Worm (Caenorhabditis elegans) whole organism, L3 larva: ENCODE measurements around the gene R12C12.7.

Experiments used
- R02D3.7 ChIP-seq: fragments of 150-350 bp; optimal IDR thresholded peaks from 2 replicates; lab custom pipeline; 2014; ENCODE audit warnings: missing biosample characterization, missing genetic modification characterization
- ZK546.5 ChIP-seq: sonication (generic microtip); optimal IDR thresholded peaks from 2 replicates; lab custom pipeline; 2017; ENCODE audit warnings: missing biosample characterization, missing genetic modification characterization
- aly-2 ChIP-seq: fragments of 150-350 bp; optimal IDR thresholded peaks from 2 replicates; lab custom pipeline; 2014; ENCODE audit warnings: missing biosample characterization, missing genetic modification characterization
- ama-1 ChIP-seq: fragments of 150-350 bp; optimal IDR thresholded peaks from 2 replicates; lab custom pipeline; 2018
- ceh-16 ChIP-seq: sonication (generic microtip); optimal IDR thresholded peaks from 2 replicates; lab custom pipeline; 2017; ENCODE audit warnings: missing biosample characterization, missing genetic modification characterization
- ceh-28 ChIP-seq: fragments of 150-350 bp; optimal IDR thresholded peaks from 2 replicates; lab custom pipeline; 2014; ENCODE audit warnings: missing biosample characterization, missing genetic modification reagents, missing genetic modification characterization
- ceh-82 ChIP-seq: fragments of 150-350 bp; optimal IDR thresholded peaks from 2 replicates; lab custom pipeline; 2014; ENCODE audit warnings: missing biosample characterization, missing genetic modification characterization
- daf-12 ChIP-seq: fragments of 150-350 bp; optimal IDR thresholded peaks from 2 replicates; lab custom pipeline; 2014; ENCODE audit warnings: missing biosample characterization, missing genetic modification reagents, missing genetic modification characterization
- egl-27 ChIP-seq: sonication (generic microtip); optimal IDR thresholded peaks from 4 replicates; lab custom pipeline; 2017; ENCODE audit warnings: missing biosample characterization, missing genetic modification reagents, missing genetic modification characterization
- egl-5 ChIP-seq: fragments of 150-350 bp; optimal IDR thresholded peaks from 2 replicates; lab custom pipeline; 2017; ENCODE audit warnings: missing biosample characterization, missing genetic modification reagents, missing genetic modification characterization, inconsistent platforms
- elt-1 ChIP-seq: fragments of 150-350 bp; optimal IDR thresholded peaks from 2 replicates; lab custom pipeline; 2014; ENCODE audit warnings: missing biosample characterization, missing genetic modification characterization
- elt-2 ChIP-seq: sonication (generic microtip); optimal IDR thresholded peaks from 2 replicates; lab custom pipeline; 2016; ENCODE audit warnings: missing genetic modification reagents, mild to moderate bottlenecking, missing genetic modification characterization, missing compliant biosample characterization
- elt-3 ChIP-seq, 3 experiments: fragments of 150-350 bp in 1 of 3; sonication (generic microtip) in 2 of 3; optimal IDR thresholded peaks; 2 replicates in 2 of 3; 4 replicates in 1 of 3; lab custom pipeline; 2014 to 2017; ENCODE audit warnings: missing biosample characterization in 3 of 3, missing genetic modification characterization in 3 of 3
- fkh-10 ChIP-seq: sonication (generic microtip); optimal IDR thresholded peaks from 2 replicates; lab custom pipeline; 2017; ENCODE audit warnings: missing biosample characterization, missing genetic modification reagents, missing genetic modification characterization
- fkh-2 ChIP-seq: fragments of 150-350 bp; optimal IDR thresholded peaks from 2 replicates; lab custom pipeline; 2014; ENCODE audit warnings: missing biosample characterization, missing genetic modification reagents, missing genetic modification characterization
- fos-1 ChIP-seq: fragments of 150-350 bp; optimal IDR thresholded peaks from 2 replicates; lab custom pipeline; 2014; ENCODE audit warnings: missing biosample characterization, missing genetic modification characterization
- jun-1 ChIP-seq: fragments of 150-350 bp; optimal IDR thresholded peaks from 2 replicates; lab custom pipeline; 2014; ENCODE audit warnings: missing biosample characterization, missing genetic modification reagents, missing genetic modification characterization
- lin-15B ChIP-seq: fragments of 150-350 bp; optimal IDR thresholded peaks from 2 replicates; lab custom pipeline; 2014; ENCODE audit warnings: missing biosample characterization, missing genetic modification characterization
- lin-39 ChIP-seq: fragments of 150-350 bp; optimal IDR thresholded peaks from 2 replicates; lab custom pipeline; 2018; ENCODE audit warnings: missing biosample characterization, missing genetic modification reagents, missing genetic modification characterization
- mdl-1 ChIP-seq: fragments of 150-350 bp; optimal IDR thresholded peaks from 2 replicates; lab custom pipeline; 2014; ENCODE audit warnings: missing biosample characterization, missing genetic modification characterization
- mml-1 ChIP-seq: fragments of 150-350 bp; sonication (generic microtip); optimal IDR thresholded peaks from 3 replicates; lab custom pipeline; 2014; ENCODE audit warnings: missing biosample characterization, missing genetic modification characterization
- nfya-1 ChIP-seq: sonication (generic microtip); optimal IDR thresholded peaks from 2 replicates; lab custom pipeline; 2017; ENCODE audit warnings: missing genetic modification characterization, mild to moderate bottlenecking, missing compliant biosample characterization, antibody characterized with exemption, moderate library complexity; ENCODE audit not compliant: insufficient read depth
- nhr-11 ChIP-seq: fragments of 150-350 bp; optimal IDR thresholded peaks from 2 replicates; lab custom pipeline; 2014; ENCODE audit warnings: missing biosample characterization, missing genetic modification characterization
- nhr-12 ChIP-seq: fragments of 150-350 bp; optimal IDR thresholded peaks from 2 replicates; lab custom pipeline; 2014; ENCODE audit warnings: missing biosample characterization, missing genetic modification characterization
- nhr-23 ChIP-seq: fragments of 150-350 bp; optimal IDR thresholded peaks from 2 replicates; lab custom pipeline; 2014; ENCODE audit warnings: missing biosample characterization, missing genetic modification reagents, missing genetic modification characterization
- nhr-237 ChIP-seq: fragments of 150-350 bp; optimal IDR thresholded peaks from 2 replicates; lab custom pipeline; 2014; ENCODE audit warnings: missing biosample characterization, missing genetic modification characterization
- nhr-25 ChIP-seq: sonication (generic microtip); optimal IDR thresholded peaks from 2 replicates; lab custom pipeline; 2017; ENCODE audit warnings: missing biosample characterization, missing genetic modification characterization
- nhr-76 ChIP-seq: fragments of 150-350 bp; sonication (generic microtip); optimal IDR thresholded peaks from 5 replicates; lab custom pipeline; 2014; ENCODE audit warnings: missing biosample characterization, missing genetic modification characterization
- nhr-77 ChIP-seq: fragments of 150-350 bp; optimal IDR thresholded peaks from 2 replicates; lab custom pipeline; 2014; ENCODE audit warnings: missing biosample characterization, missing genetic modification characterization
- pha-4 ChIP-seq: fragments of 150-350 bp; optimal IDR thresholded peaks from 2 replicates; lab custom pipeline; 2014; ENCODE audit warnings: missing biosample characterization, missing genetic modification reagents, missing genetic modification characterization
- pqm-1 ChIP-seq: fragments of 150-350 bp; optimal IDR thresholded peaks from 2 replicates; lab custom pipeline; 2017; ENCODE audit warnings: missing biosample characterization, missing genetic modification characterization, inconsistent platforms
- skn-1 ChIP-seq: fragments of 150-350 bp; optimal IDR thresholded peaks from 2 replicates; lab custom pipeline; 2014; ENCODE audit warnings: missing biosample characterization, missing genetic modification characterization
- snpc-4 ChIP-seq: fragments of 150-350 bp; optimal IDR thresholded peaks from 2 replicates; lab custom pipeline; 2014; ENCODE audit warnings: missing biosample characterization, missing genetic modification characterization
- tbx-2 ChIP-seq: sonication (generic microtip); optimal IDR thresholded peaks from 2 replicates; lab custom pipeline; 2016; ENCODE audit warnings: mild to moderate bottlenecking, missing genetic modification characterization, missing compliant biosample characterization
- unc-39 ChIP-seq: sonication (generic microtip); optimal IDR thresholded peaks from 4 replicates; lab custom pipeline; 2017; ENCODE audit warnings: missing biosample characterization, missing genetic modification characterization
- unc-62 ChIP-seq: fragments of 150-350 bp; sonication (generic microtip); optimal IDR thresholded peaks from 4 replicates; lab custom pipeline; 2014; ENCODE audit warnings: missing biosample characterization, missing genetic modification reagents, missing genetic modification characterization
- zag-1 ChIP-seq: fragments of 150-350 bp; optimal IDR thresholded peaks from 2 replicates; lab custom pipeline; 2014; ENCODE audit warnings: missing biosample characterization, missing genetic modification characterization

R12C12.7 gene

DNA sequence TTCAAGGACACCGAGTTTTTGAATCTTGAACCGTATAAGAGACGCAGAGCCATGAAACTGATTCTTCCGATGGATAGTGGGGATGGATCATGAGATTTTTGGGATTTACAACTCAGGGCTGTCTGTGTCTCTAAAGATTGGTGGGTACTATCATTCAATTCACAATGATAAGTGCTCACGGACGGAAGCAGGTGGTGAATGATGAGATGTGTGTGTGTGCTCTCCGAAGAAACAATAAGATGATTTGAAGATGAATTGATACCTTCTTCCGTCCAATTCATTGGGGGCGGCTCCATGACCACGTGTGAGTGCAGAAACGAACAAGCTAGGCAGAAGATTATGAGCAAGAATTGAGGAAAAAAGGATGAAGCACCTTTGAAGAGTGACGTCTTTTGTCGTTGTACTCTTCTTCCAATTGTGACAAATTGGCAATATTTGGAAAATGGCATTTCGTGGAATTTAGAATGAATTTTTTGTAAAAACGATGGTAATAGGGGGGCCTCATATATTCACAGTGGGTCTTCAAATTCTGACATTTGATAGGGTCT lies 27.1 kb downstream of the R12C12.7 start (continued):
- TF ChIP-seq fkh-2 (tag; lab: Kevin White, UChicago) (no peak), lin-15B (tag; lab: Kevin White, UChicago) (no peak), mml-1 (tag; lab: Kevin White, UChicago) (no peak), ceh-16 (tag; lab: Kevin White, UChicago) (no peak), nhr-23 (tag; lab: Kevin White, UChicago) (no peak), egl-5 (tag; lab: Kevin White, UChicago) (peak; percentile 35), snpc-4 (no peak)

DNA sequence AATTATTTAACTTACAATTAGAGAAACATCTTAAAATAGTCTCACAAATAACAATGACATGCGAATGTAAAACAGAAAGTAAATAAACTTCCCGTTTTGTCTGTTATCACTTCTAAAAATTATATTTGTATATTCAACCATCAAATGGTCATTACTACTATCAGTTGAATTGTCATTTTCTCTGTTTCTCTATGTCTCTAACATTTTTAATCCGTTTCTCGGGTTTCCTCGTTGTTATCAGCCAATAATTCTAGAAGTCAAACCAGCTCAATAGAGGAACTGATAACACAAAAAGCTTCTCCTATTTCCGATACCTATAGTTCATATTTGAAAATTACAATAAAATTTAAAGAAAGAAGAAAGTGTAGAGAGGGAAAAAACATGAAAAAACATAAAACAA lies 29.1 kb downstream of the R12C12.7 start:
- TF ChIP-seq pqm-1, result peak; percentile 100
- TF ChIP-seq ceh-82 (tag; lab: Kevin White, UChicago), result no peak
- TF ChIP-seq skn-1, result peak; percentile 76
- TF ChIP-seq pha-4 (tag; lab: Kevin White, UChicago), result peak; percentile 87
- peak; percentile 69 for TF ChIP-seq egl-27 (tag; lab: Kevin White, UChicago)
- peak; percentile 92 for TF ChIP-seq jun-1 (tag; lab: Kevin White, UChicago)
- no peak for TF ChIP-seq nfya-1 (tag; lab: Kevin White, UChicago)
- TF ChIP-seq elt-2 (tag; lab: Kevin White, UChicago), result peak; percentile 100
- peak; percentile 46 for TF ChIP-seq ceh-28 (tag; lab: Kevin White, UChicago)

DNA sequence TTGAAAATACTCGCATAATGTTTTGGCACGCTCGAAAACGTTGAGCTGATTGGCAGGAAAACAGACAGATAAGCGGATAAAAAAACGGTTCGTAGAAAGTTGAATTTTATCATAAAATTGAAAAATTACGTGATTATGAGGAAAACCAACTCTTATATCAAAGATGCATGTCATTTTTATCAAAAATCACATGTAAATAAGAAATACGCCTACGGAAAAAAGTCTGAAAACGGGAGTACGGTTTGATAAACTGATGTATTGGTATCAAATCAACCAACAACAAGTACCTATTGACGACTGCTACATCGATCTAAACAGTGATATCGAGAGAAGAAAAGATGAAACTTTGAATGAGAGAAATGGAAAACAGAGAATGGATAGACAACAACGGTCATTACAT lies 30.1 kb downstream of the R12C12.7 start:
- TF ChIP-seq nhr-76 (no peak), elt-2 (tag; lab: Kevin White, UChicago) (peak; percentile 90), pqm-1 (peak; percentile 51), nhr-11 (tag; lab: Kevin White, UChicago) (no peak), pha-4 (tag; lab: Kevin White, UChicago) (peak; percentile 49), ama-1 (lab: Kevin White, UChicago) (no peak)

DNA sequence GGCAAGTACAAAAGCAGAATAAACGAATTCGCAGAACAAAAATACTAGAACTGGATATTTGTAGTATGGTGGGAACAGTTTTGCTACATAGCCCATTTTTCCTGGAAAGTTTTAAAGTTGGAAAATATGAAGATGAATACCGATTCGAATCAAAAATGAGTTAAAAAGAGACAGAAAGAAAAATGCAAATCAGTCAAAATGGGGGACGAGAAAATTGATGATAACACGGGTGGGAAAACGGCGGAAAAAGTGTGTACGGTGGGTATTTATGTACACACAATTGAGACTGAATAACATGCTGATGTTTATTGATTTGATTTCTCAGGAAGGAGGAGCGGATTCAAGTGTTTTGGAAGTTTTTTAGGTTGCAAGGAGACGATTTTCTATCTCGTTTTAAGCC lies 30.9 kb downstream of the R12C12.7 start, which contains the start of gene R12C12.9:
Gene R12C12.9 (minus strand): TSS at position 101 of the 400 bp plus-strand sequence.
- no peak for TF ChIP-seq mml-1 (tag; lab: Kevin White, UChicago)
- no peak for TF ChIP-seq snpc-4
- no peak for TF ChIP-seq zag-1 (tag; lab: Kevin White, UChicago)
- no peak for TF ChIP-seq unc-39 (tag; lab: Kevin White, UChicago)
- TF ChIP-seq elt-2 (tag; lab: Kevin White, UChicago), result peak; percentile 29
- TF ChIP-seq nhr-77 (tag; lab: Kevin White, UChicago), result no peak
- no peak for TF ChIP-seq aly-2 (tag; lab: Kevin White, UChicago)
- TF ChIP-seq, all 47 proteins: peak for 1

DNA sequence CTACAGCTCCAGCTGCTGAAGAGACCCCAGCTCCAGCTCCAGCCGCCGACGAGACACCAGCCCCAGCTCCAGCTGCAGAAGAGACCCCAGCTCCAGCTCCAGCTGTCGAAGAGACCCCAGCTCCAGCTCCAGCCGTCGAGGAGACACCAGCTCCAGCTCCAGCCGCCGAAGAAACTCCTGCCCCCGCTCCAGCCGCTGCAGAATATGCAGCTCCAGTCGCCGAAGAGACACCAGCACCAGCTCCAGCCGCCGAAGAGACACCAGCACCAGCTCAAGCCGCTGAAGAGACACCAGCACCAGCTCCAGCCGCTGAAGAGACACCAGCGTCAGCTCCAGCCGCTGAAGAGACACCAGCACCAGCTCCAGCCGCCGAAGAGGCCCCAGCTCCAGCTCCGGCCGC lies 33.2 kb downstream of the R12C12.7 start:
- TF ChIP-seq nhr-237 (tag; lab: Kevin White, UChicago), result no peak
- TF ChIP-seq egl-27 (tag; lab: Kevin White, UChicago), result no peak
- TF ChIP-seq skn-1, result no peak
- TF ChIP-seq lin-39 (tag; lab: Kevin White, UChicago), result no peak
- no peak for TF ChIP-seq nhr-23 (tag; lab: Kevin White, UChicago)
- TF ChIP-seq pqm-1, result no peak
- no peak for TF ChIP-seq nhr-12 (tag; lab: Kevin White, UChicago)
- no peak for TF ChIP-seq mml-1 (tag; lab: Kevin White, UChicago)
- TF ChIP-seq R02D3.7, result no peak

DNA sequence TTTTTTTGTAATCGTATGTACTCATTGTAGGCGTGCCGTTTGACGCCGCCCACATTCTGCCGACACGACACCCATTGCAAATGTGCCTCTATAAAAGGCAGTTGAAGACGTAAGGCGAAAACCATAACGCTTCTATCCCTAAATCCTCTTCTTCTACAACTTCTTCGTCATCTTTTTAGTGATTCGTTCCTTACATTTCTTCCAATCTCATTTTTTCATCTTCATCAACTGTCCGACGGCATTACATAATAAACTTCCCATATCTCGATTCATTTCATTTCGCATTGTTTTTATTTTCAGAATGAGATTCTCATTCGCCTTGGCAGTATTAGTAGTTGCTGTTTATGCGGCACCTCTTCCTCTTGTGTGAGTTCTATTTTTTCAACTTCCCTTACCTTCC lies 35.4 kb downstream of the R12C12.7 start, which contains the start of gene ZK84.1:
Gene ZK84.1 (plus strand): TSS at position 301 of the 400 bp plus-strand sequence.
- no peak for TF ChIP-seq fkh-10 (GFP tag; lab: Kevin White, UChicago)
- TF ChIP-seq nhr-12 (tag; lab: Kevin White, UChicago), result no peak
- TF ChIP-seq mml-1 (tag; lab: Kevin White, UChicago), result no peak

DNA sequence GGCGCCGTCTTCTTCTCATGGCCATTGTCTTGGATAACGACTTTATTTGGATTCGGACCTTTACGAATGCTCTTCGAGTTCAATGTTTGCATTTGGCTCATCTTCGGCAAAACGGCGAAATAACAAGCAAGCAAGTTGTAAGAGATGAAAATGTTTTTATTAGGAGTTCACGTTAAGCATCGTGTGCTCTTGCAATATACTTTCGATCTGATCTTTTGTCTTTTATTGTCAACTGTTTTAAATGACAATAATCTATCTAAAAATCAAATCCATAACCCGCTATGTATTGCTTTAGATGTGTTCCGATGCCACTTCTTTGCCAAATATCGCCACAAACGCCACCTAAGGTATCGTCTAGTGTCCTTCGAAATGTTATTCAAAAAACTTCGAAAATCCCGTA lies 39.4 kb downstream of the R12C12.7 start, which contains the start of gene ZK84.5:
Gene ZK84.5 (minus strand): TSS at position 101 of the 400 bp plus-strand sequence.
- no peak for TF ChIP-seq ZK546.5 (tag; lab: Kevin White, UChicago)
- TF ChIP-seq elt-2 (tag; lab: Kevin White, UChicago), result no peak
- TF ChIP-seq snpc-4, result no peak
- TF ChIP-seq elt-1 (tag; lab: Kevin White, UChicago), result no peak
- TF ChIP-seq nhr-25 (tag; lab: Kevin White, UChicago), result no peak
- no peak for TF ChIP-seq daf-12 (tag; lab: Kevin White, UChicago)
- no peak for TF ChIP-seq aly-2 (tag; lab: Kevin White, UChicago)
- no peak for TF ChIP-seq elt-3 (tag; optimal IDR thresholded peaks at IDR 0.05; lab: Kevin White, UChicago)
- TF ChIP-seq pha-4 (tag; lab: Kevin White, UChicago), result no peak
- TF ChIP-seq tbx-2, result no peak
- TF ChIP-seq ceh-16 (tag; lab: Kevin White, UChicago), result no peak
- no peak for TF ChIP-seq nhr-11 (tag; lab: Kevin White, UChicago)
- no peak for TF ChIP-seq fos-1
- TF ChIP-seq mdl-1, result no peak
- no peak for TF ChIP-seq fkh-10 (GFP tag; lab: Kevin White, UChicago)
- TF ChIP-seq nhr-23 (tag; lab: Kevin White, UChicago), result no peak
- TF ChIP-seq unc-62 (GFP tag; lab: Kevin White, UChicago), result no peak
